Worm (Caenorhabditis elegans): ENCODE measurements around the gene nft-1.

DNA sequence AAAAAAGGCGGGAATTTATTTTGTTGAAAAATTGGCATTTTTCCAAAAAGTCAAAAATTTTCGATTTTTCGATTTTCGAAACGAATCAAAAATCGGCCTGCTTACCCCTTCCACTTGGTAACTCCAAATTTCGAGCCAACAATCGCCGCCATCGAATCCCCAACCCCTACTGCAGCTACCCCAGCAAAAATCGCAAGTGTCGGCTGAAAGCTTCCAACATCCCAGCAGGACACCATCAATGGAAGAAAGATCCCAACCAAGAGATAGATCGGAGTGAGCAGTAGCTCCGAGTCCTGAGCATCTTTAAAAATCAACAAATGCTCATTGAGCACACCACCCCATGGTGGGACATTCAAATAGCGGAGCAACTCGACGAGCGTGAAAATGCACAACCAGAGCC, 7.2 kb downstream of the nft-1 start:
- no peak for TF ChIP-seq lin-32 (GFP tag; optimal IDR thresholded peaks at IDR 0.05)
- TF ChIP-seq ztf-11 (tag; optimal IDR thresholded peaks at IDR 0.05) = no peak
- no peak for TF ChIP-seq ham-2 (GFP tag; optimal IDR thresholded peaks at IDR 0.05)
- TF ChIP-seq mab-5 (tag; optimal IDR thresholded peaks at IDR 0.05) = no peak
- TF ChIP-seq nhr-237 (tag; optimal IDR thresholded peaks at IDR 0.05) = no peak
- no peak for TF ChIP-seq nhr-12 (tag; optimal IDR thresholded peaks at IDR 0.05)
- no peak for TF ChIP-seq blmp-1 (tag; optimal IDR thresholded peaks at IDR 0.05)
- no peak for TF ChIP-seq snpc-4 (tag; optimal IDR thresholded peaks at IDR 0.05)
- TF ChIP-seq nhr-28 (tag; optimal IDR thresholded peaks at IDR 0.05) = no peak
- TF ChIP-seq lsy-2 (tag; optimal IDR thresholded peaks at IDR 0.05) = no peak
- no peak for TF ChIP-seq pha-4 (tag; optimal IDR thresholded peaks at IDR 0.05)
- TF ChIP-seq unc-62 (GFP tag; optimal IDR thresholded peaks at IDR 0.05) = no peak
- no peak for TF ChIP-seq elt-3 (tag; optimal IDR thresholded peaks at IDR 0.05)
